Fruit fly (Drosophila melanogaster): ENCODE results near the gene SCCRO.

Gene SCCRO

dm6 chr3L:15541281-15541680 lies 21.9 kb upstream of the SCCRO start:
- TF ChIP-seq ey (GFP tag; optimal IDR thresholded peaks at IDR 0.05) = no peak
- no peak for TF ChIP-seq Myc (optimal IDR thresholded peaks at IDR 0.05)
- TF ChIP-seq woc (GFP tag; optimal IDR thresholded peaks at IDR 0.05) = no peak

DNA sequence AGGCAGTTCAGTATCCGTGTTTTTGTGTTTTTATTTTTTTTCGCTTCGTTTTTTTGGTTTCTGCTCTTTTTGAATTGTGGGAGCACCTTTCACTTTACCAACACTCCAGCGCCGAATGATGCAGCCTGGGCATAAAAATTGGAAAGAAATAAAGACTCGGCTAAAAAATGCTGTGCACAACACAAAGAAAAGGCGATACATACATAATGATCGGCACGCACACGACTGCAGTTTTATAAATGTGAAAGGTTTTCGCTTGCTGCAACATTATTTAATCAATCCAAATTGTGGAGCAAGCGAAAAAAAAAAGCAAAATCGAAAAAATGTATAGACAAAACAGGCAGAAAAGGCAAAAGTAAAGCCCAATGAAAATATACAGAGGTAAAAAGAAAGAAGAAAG lies 20.2 kb upstream of the SCCRO start:
- TF ChIP-seq Hr83 (GFP tag; optimal IDR thresholded peaks at IDR 0.05; ENCODE audit: poor library complexity, severe bottlenecking) = no peak
- TF ChIP-seq dl (GFP tag; optimal IDR thresholded peaks at IDR 0.05; ENCODE audit: insufficient read depth in 1 of 2, partially characterized antibody in 2 of 2) = no peak

- TF ChIP-seq Hr83 (GFP tag; optimal IDR thresholded peaks at IDR 0.05; ENCODE audit: poor library complexity, severe bottlenecking) = no peak
- no peak for TF ChIP-seq sage (GFP tag; optimal IDR thresholded peaks at IDR 0.05)
- TF ChIP-seq brk (GFP tag; optimal IDR thresholded peaks at IDR 0.05) = no peak
- TF ChIP-seq foxo (GFP tag; optimal IDR thresholded peaks at IDR 0.05) = no peak
- no peak for TF ChIP-seq Dif (GFP tag; optimal IDR thresholded peaks at IDR 0.05; ENCODE audit: partially characterized antibody)
- no peak for TF ChIP-seq ey (GFP tag; optimal IDR thresholded peaks at IDR 0.05)
- no peak for TF ChIP-seq woc (GFP tag; optimal IDR thresholded peaks at IDR 0.05)
- TF ChIP-seq HLH106 (tag; optimal IDR thresholded peaks at IDR 0.05) = no peak
- no peak for TF ChIP-seq rgr (GFP tag; optimal IDR thresholded peaks at IDR 0.05)
- no peak for TF ChIP-seq usp (GFP tag; optimal IDR thresholded peaks at IDR 0.05)
- no peak for TF ChIP-seq jim (GFP tag; optimal IDR thresholded peaks at IDR 0.05)
- TF ChIP-seq Myc (optimal IDR thresholded peaks at IDR 0.05) = no peak
- TF ChIP-seq lola (GFP tag; optimal IDR thresholded peaks at IDR 0.05) = no peak
- no peak for TF ChIP-seq h (GFP tag; optimal IDR thresholded peaks at IDR 0.05)
- TF ChIP-seq GATAd (GFP tag; optimal IDR thresholded peaks at IDR 0.05) = no peak
Observed at dm6 chr3L:15543467-15543866, 19.8 kb upstream of the SCCRO start.

DNA sequence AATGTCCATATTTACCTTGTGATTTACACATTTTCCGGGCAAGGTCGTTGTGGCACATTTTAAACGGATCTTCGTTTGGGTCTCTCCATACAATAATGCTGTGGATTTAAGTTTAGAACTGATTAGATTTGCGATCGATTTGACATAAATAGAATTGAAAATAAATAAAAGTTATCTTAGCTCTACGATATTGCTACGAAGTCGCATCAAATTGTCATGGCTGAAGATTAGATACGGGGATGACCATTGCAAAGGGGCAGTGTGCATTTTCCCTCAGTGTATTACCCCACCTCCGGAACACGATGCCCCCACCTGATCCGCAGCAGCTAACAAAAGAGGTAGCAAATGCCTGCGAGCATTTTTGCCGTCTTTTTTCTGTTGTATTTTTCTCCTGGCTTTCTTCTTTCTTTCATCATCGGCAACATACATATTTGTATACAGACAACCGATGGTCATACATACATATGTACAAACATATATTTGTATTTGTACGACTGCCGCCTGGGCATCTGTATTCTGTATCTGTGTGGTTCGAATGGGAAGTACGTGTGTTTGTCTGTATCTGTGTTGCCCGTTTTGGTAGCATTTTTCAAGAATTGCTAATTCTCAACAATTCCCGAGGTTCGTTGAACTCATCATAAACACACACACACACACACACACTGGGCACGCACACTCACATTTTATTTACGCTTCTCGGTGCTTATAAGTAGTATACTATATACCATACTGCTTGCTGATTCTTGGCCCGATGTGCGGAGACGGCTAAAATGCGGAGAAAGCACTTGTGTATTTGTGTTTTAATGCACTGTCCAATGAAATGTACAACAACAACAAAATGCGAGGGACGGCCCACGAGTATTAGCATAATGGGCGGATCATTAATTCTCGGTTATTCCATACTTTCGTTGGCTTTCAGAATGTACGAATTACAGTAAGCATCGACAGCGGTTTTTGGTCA lies 18.5 kb upstream of the SCCRO start:
- TF ChIP-seq tai (GFP tag; optimal IDR thresholded peaks at IDR 0.05) (no peak), dl (GFP tag; optimal IDR thresholded peaks at IDR 0.05; ENCODE audit: insufficient read depth in 1 of 2, partially characterized antibody in 2 of 2) (no peak), woc (GFP tag; optimal IDR thresholded peaks at IDR 0.05) (peak; percentile 39), dsf (GFP tag; optimal IDR thresholded peaks at IDR 0.05; ENCODE audit: borderline replicate concordance) (no peak), Hr78 (GFP tag; optimal IDR thresholded peaks at IDR 0.05) (no peak), dmrt93B (GFP tag; optimal IDR thresholded peaks at IDR 0.05) (no peak), Jra (GFP tag; optimal IDR thresholded peaks at IDR 0.05) (no peak), fru (GFP tag; optimal IDR thresholded peaks at IDR 0.05) (peak; percentile 37), Abd-B (GFP tag; optimal IDR thresholded peaks at IDR 0.05) (no peak), Hr83 (GFP tag; optimal IDR thresholded peaks at IDR 0.05; ENCODE audit: poor library complexity, severe bottlenecking) (no peak), usp (GFP tag; optimal IDR thresholded peaks at IDR 0.05) (no peak), lola (GFP tag; optimal IDR thresholded peaks at IDR 0.05) (no peak), brk (GFP tag; optimal IDR thresholded peaks at IDR 0.05) (no peak), h (GFP tag; optimal IDR thresholded peaks at IDR 0.05) (no peak), sv (GFP tag; optimal IDR thresholded peaks at IDR 0.05) (no peak), Myc (optimal IDR thresholded peaks at IDR 0.05) (no peak), sage (GFP tag; optimal IDR thresholded peaks at IDR 0.05) (no peak), Vsx2 (GFP tag; optimal IDR thresholded peaks at IDR 0.05; ENCODE audit: partially characterized antibody) (no peak), Dfd (GFP tag; optimal IDR thresholded peaks at IDR 0.05) (no peak), CG32264 (GFP tag; optimal IDR thresholded peaks at IDR 0.05) (no peak), psq (GFP tag; optimal IDR thresholded peaks at IDR 0.05) (peak; percentile 53), jim (GFP tag; optimal IDR thresholded peaks at IDR 0.05) (peak; percentile 15), pan (optimal IDR thresholded peaks at IDR 0.05) (no peak), Mio (GFP tag; optimal IDR thresholded peaks at IDR 0.05) (no peak), OdsH (GFP tag; optimal IDR thresholded peaks at IDR 0.05) (peak; percentile 12), Rel (GFP tag; optimal IDR thresholded peaks at IDR 0.05) (no peak), Rel (tag; optimal IDR thresholded peaks at IDR 0.05) (peak; percentile 53), CrebA (GFP tag; optimal IDR thresholded peaks at IDR 0.05; ENCODE audit: borderline replicate concordance) (no peak), GATAd (GFP tag; optimal IDR thresholded peaks at IDR 0.05) (no peak), N (GFP tag; optimal IDR thresholded peaks at IDR 0.05) (no peak), br (GFP tag; optimal IDR thresholded peaks at IDR 0.05) (peak; percentile 21), HLH106 (tag; optimal IDR thresholded peaks at IDR 0.05) (peak; percentile 35), Hnf4 (GFP tag; optimal IDR thresholded peaks at IDR 0.05) (peak; percentile 0), foxo (GFP tag; optimal IDR thresholded peaks at IDR 0.05) (peak in 1 of 2 experiments; percentile 39), Dif (GFP tag; optimal IDR thresholded peaks at IDR 0.05; ENCODE audit: partially characterized antibody) (no peak), ey (GFP tag; optimal IDR thresholded peaks at IDR 0.05) (peak; percentile 37), rgr (GFP tag; optimal IDR thresholded peaks at IDR 0.05) (peak; percentile 20), Sp1 (GFP tag; optimal IDR thresholded peaks at IDR 0.05) (peak; percentile 16), CG9705 (GFP tag; optimal IDR thresholded peaks at IDR 0.05) (no peak)

Measured in whole organism, wandering third instar larva.